Worm (Caenorhabditis elegans) whole organism, L3 larva: ENCODE measurements around the gene F48E8.3.
A peak's percentile ranks its signal among the peaks of the same experiment; 100 is the strongest.

Source experiments
- R02D3.7 ChIP-seq: fragments of 150-350 bp; optimal IDR thresholded peaks from 2 replicates; lab custom pipeline; 2014; ENCODE audit warnings: missing biosample characterization, missing genetic modification characterization
- ZK546.5 ChIP-seq: sonication (generic microtip); optimal IDR thresholded peaks from 2 replicates; lab custom pipeline; 2017; ENCODE audit warnings: missing biosample characterization, missing genetic modification characterization
- ama-1 ChIP-seq: fragments of 150-350 bp; optimal IDR thresholded peaks from 2 replicates; lab custom pipeline; 2018
- ceh-28 ChIP-seq: fragments of 150-350 bp; optimal IDR thresholded peaks from 2 replicates; lab custom pipeline; 2014; ENCODE audit warnings: missing biosample characterization, missing genetic modification reagents, missing genetic modification characterization
- ceh-82 ChIP-seq: fragments of 150-350 bp; optimal IDR thresholded peaks from 2 replicates; lab custom pipeline; 2014; ENCODE audit warnings: missing biosample characterization, missing genetic modification characterization
- daf-12 ChIP-seq: fragments of 150-350 bp; optimal IDR thresholded peaks from 2 replicates; lab custom pipeline; 2014; ENCODE audit warnings: missing biosample characterization, missing genetic modification reagents, missing genetic modification characterization
- egl-27 ChIP-seq: sonication (generic microtip); optimal IDR thresholded peaks from 4 replicates; lab custom pipeline; 2017; ENCODE audit warnings: missing biosample characterization, missing genetic modification reagents, missing genetic modification characterization
- egl-5 ChIP-seq: fragments of 150-350 bp; optimal IDR thresholded peaks from 2 replicates; lab custom pipeline; 2017; ENCODE audit warnings: missing biosample characterization, missing genetic modification reagents, missing genetic modification characterization, inconsistent platforms
- elt-3 ChIP-seq, 3 experiments: fragments of 150-350 bp in 1 of 3; sonication (generic microtip) in 2 of 3; optimal IDR thresholded peaks; 2 replicates in 2 of 3; 4 replicates in 1 of 3; lab custom pipeline; 2014 to 2017; ENCODE audit warnings: missing biosample characterization in 3 of 3, missing genetic modification characterization in 3 of 3
- eor-1 ChIP-seq, 2 experiments: fragments of 150-350 bp; optimal IDR thresholded peaks; 2 replicates each; lab custom pipeline; 2014 to 2018; ENCODE audit warnings: missing biosample characterization in 2 of 2, missing genetic modification characterization in 2 of 2
- fkh-10 ChIP-seq: sonication (generic microtip); optimal IDR thresholded peaks from 2 replicates; lab custom pipeline; 2017; ENCODE audit warnings: missing biosample characterization, missing genetic modification reagents, missing genetic modification characterization
- fkh-2 ChIP-seq: fragments of 150-350 bp; optimal IDR thresholded peaks from 2 replicates; lab custom pipeline; 2014; ENCODE audit warnings: missing biosample characterization, missing genetic modification reagents, missing genetic modification characterization
- fos-1 ChIP-seq: fragments of 150-350 bp; optimal IDR thresholded peaks from 2 replicates; lab custom pipeline; 2014; ENCODE audit warnings: missing biosample characterization, missing genetic modification characterization
- hmg-11 ChIP-seq: sonication (generic microtip); optimal IDR thresholded peaks from 2 replicates; lab custom pipeline; 2016; ENCODE audit warnings: missing genetic modification characterization, missing compliant biosample characterization
- jun-1 ChIP-seq: fragments of 150-350 bp; optimal IDR thresholded peaks from 2 replicates; lab custom pipeline; 2014; ENCODE audit warnings: missing biosample characterization, missing genetic modification reagents, missing genetic modification characterization
- lin-15B ChIP-seq: fragments of 150-350 bp; optimal IDR thresholded peaks from 2 replicates; lab custom pipeline; 2014; ENCODE audit warnings: missing biosample characterization, missing genetic modification characterization
- lin-39 ChIP-seq: fragments of 150-350 bp; optimal IDR thresholded peaks from 2 replicates; lab custom pipeline; 2018; ENCODE audit warnings: missing biosample characterization, missing genetic modification reagents, missing genetic modification characterization
- mml-1 ChIP-seq: fragments of 150-350 bp; sonication (generic microtip); optimal IDR thresholded peaks from 3 replicates; lab custom pipeline; 2014; ENCODE audit warnings: missing biosample characterization, missing genetic modification characterization
- nfya-1 ChIP-seq: sonication (generic microtip); optimal IDR thresholded peaks from 2 replicates; lab custom pipeline; 2017; ENCODE audit warnings: missing genetic modification characterization, mild to moderate bottlenecking, missing compliant biosample characterization, antibody characterized with exemption, moderate library complexity; ENCODE audit not compliant: insufficient read depth
- nhr-11 ChIP-seq: fragments of 150-350 bp; optimal IDR thresholded peaks from 2 replicates; lab custom pipeline; 2014; ENCODE audit warnings: missing biosample characterization, missing genetic modification characterization
- nhr-23 ChIP-seq: fragments of 150-350 bp; optimal IDR thresholded peaks from 2 replicates; lab custom pipeline; 2014; ENCODE audit warnings: missing biosample characterization, missing genetic modification reagents, missing genetic modification characterization
- nhr-25 ChIP-seq: sonication (generic microtip); optimal IDR thresholded peaks from 2 replicates; lab custom pipeline; 2017; ENCODE audit warnings: missing biosample characterization, missing genetic modification characterization
- nhr-67 ChIP-seq: fragments of 150-350 bp; optimal IDR thresholded peaks from 2 replicates; lab custom pipeline; 2014; ENCODE audit warnings: missing biosample characterization, missing genetic modification characterization
- pha-4 ChIP-seq: fragments of 150-350 bp; optimal IDR thresholded peaks from 2 replicates; lab custom pipeline; 2014; ENCODE audit warnings: missing biosample characterization, missing genetic modification reagents, missing genetic modification characterization
- sea-2 ChIP-seq: fragments of 150-350 bp; sonication (generic microtip); optimal IDR thresholded peaks from 4 replicates; lab custom pipeline; 2014; ENCODE audit warnings: missing biosample characterization, missing genetic modification reagents, missing genetic modification characterization
- skn-1 ChIP-seq: fragments of 150-350 bp; optimal IDR thresholded peaks from 2 replicates; lab custom pipeline; 2014; ENCODE audit warnings: missing biosample characterization, missing genetic modification characterization
- unc-39 ChIP-seq: sonication (generic microtip); optimal IDR thresholded peaks from 4 replicates; lab custom pipeline; 2017; ENCODE audit warnings: missing biosample characterization, missing genetic modification characterization
- unc-62 ChIP-seq: fragments of 150-350 bp; sonication (generic microtip); optimal IDR thresholded peaks from 4 replicates; lab custom pipeline; 2014; ENCODE audit warnings: missing biosample characterization, missing genetic modification reagents, missing genetic modification characterization
- zag-1 ChIP-seq: fragments of 150-350 bp; optimal IDR thresholded peaks from 2 replicates; lab custom pipeline; 2014; ENCODE audit warnings: missing biosample characterization, missing genetic modification characterization
- ztf-11 ChIP-seq: fragments of 150-350 bp; optimal IDR thresholded peaks from 2 replicates; lab custom pipeline; 2014; ENCODE audit warnings: missing biosample characterization, missing genetic modification characterization
- ztf-4 ChIP-seq: fragments of 150-350 bp; optimal IDR thresholded peaks from 2 replicates; lab custom pipeline; 2014; ENCODE audit warnings: missing biosample characterization, missing genetic modification characterization

Gene F48E8.3

DNA sequence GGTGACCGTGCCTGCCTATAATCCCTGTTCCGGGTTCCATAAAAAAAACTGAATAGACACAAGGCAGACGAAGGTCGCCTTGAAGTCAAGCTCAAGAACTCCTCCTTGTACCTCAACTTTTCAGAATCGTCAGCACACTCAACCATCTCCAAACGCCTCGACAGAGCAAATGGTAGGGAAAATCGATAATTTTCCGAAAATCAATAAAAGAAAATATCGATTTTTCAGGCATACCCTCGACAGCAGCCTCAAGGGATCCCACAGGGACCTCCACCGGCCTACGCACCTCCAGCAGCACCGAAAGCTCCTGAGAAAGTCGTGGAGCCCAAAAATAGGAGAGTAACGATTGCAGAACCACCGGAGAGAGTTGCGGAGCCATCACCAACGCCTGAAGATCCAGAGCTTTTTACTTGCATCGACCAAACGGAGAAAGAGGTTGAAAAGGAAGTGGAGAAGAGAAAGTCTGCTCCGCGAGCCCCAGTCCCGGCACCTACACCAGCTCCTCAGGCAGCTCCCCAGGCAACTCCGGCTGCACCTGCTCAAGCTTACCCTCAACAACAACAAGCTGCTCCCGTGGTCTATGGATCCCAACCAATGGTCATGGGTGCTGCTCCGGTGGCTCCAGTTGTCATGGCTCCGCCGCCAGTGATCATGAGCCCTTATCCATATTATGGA, 18.5 kb downstream of the F48E8.3 start:
- TF ChIP-seq eor-1 (tag; optimal IDR thresholded peaks at IDR 0.05; lab: Kevin White, UChicago), result no peak
- TF ChIP-seq ceh-28, result peak; percentile 51
- TF ChIP-seq unc-62 (GFP tag; lab: Kevin White, UChicago), result no peak
- no peak for TF ChIP-seq pha-4 (tag; lab: Kevin White, UChicago)

DNA sequence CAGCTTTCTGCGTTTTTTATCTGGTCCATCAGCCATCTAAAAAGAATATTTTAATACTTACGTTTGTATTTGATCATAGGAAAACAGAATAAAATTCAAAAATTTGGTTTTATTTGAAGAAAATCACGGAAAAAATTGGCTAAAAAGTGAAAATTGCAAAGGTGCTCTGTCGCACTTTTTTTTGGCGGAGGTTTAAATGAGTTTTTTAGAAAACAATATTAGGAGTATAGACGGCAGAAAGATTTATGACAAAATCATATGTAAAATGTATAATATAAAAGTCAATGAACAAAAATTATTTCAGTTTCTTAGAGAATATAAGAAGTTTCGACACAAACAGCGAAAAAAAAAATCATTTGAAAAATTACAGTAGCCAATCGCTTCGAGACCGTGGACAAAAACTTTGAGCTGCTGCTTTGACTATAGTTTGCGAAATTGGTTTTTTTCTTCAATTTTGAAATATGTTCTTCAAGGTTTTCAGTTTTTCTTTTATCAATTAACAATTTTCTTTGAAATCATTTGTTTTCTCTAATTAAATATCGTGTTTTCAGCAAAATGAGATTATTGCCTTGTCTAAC, 22.6 kb downstream of the F48E8.3 start, which contains the start of the genes R02F2.7 and R02F2.4:
R02F2.7 (minus strand) TSS at position 36 of the 578 bp plus-strand sequence.
R02F2.4 (plus strand) TSS at position 552 of the 578 bp plus-strand sequence.
- TF ChIP-seq nhr-23 (tag; lab: Kevin White, UChicago) (peak; percentile 23), nfya-1 (tag; lab: Kevin White, UChicago) (peak; percentile 2), lin-15B (tag; lab: Kevin White, UChicago) (peak; percentile 12), fkh-10 (GFP tag; lab: Kevin White, UChicago) (no peak)

DNA sequence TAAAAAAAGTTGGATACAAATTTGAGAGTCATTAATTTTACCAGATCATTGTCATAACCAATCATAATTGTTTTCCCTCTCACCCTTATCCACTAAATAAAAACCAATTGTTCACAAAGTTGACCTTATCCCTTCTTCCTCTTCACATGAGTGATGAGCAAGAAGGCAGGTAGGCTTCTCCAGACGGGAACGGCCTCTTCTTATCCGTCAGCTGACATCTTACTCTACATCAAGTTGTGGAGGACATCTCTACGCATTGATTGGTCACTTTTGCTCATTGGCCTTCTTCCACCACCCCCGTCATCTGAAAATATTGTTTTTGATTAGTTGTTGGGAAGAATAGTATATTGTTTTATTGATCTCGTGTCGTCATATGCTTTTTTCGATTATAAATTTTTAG, 25.2 kb downstream of the F48E8.3 start:
- TF ChIP-seq nfya-1 (tag; lab: Kevin White, UChicago) (peak; percentile 54), mml-1 (tag; lab: Kevin White, UChicago) (no peak)

DNA sequence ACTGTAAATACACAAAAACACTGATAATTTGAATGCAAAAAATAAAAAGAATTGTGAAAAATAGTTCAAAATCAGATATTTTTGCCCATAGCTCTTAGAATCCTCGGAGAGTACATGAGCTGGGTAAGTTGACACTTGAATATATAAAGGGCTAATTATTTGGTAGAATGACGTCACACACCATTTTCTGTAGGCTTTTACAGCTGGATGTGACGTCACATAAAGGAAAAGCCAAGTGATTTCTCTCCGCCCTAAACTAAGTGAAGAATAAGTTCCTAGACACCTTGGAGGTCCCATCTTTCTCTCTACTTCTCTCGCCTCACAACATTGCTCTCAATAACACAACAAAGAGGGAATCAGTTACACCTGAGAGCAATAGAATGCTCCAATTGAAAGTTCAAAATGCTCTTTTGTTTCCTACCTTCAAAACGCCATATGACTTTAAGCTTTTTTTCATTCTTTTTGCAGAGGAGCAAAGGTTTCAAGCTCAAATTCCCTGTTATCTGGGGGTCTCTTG, 26.0 kb downstream of the F48E8.3 start, which contains the start of gene osg-1:
osg-1 (plus strand) TSS at position 467 of the 517 bp plus-strand sequence.
- TF ChIP-seq hmg-11 (tag; lab: Kevin White, UChicago) (no peak), unc-62 (GFP tag; lab: Kevin White, UChicago) (no peak), fkh-2 (tag; lab: Kevin White, UChicago) (no peak), egl-5 (tag; lab: Kevin White, UChicago) (no peak), egl-27 (tag; lab: Kevin White, UChicago) (no peak), daf-12 (tag; lab: Kevin White, UChicago) (no peak), nhr-11 (tag; lab: Kevin White, UChicago) (no peak), fkh-10 (GFP tag; lab: Kevin White, UChicago) (no peak), unc-39 (tag; lab: Kevin White, UChicago) (no peak), ZK546.5 (no peak), R02D3.7 (tag; lab: Kevin White, UChicago) (no peak), ztf-11 (tag; lab: Kevin White, UChicago) (no peak), nhr-67 (tag; lab: Kevin White, UChicago) (no peak), ama-1 (no peak)
- TF ChIP-seq, all 47 proteins: peak for 0

DNA sequence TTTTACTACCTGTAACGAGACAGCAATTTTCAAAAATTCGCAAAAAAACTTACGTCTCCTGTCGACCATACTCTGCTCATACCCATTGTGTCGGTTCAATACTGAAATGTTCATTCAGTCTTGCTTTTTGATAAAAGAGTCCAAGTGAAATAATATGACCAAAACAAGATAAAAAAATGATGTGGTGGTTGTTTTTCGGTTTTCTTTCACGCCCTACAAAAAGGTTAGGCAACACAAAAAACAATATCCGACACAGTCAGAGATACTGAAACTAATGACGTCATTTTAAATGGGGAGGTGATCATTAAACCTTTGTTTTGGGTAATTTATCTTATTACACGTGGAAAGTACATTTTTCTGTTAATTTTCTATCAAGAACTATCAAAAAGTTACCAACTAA, 34.0 kb downstream of the F48E8.3 start, which contains the start of gene R02F2.8:
R02F2.8 (minus strand) TSS at position 101 of the 400 bp plus-strand sequence.
- TF ChIP-seq elt-3 (tag; optimal IDR thresholded peaks at IDR 0.05; lab: Kevin White, UChicago), result no peak
- no peak for TF ChIP-seq ZK546.5
- no peak for TF ChIP-seq fos-1 (tag; lab: Kevin White, UChicago)
- no peak for TF ChIP-seq unc-39 (tag; lab: Kevin White, UChicago)
- TF ChIP-seq skn-1 (tag; lab: Kevin White, UChicago), result no peak
- no peak for TF ChIP-seq daf-12 (tag; lab: Kevin White, UChicago)
- TF ChIP-seq ztf-4 (tag; lab: Kevin White, UChicago), result no peak
- no peak for TF ChIP-seq sea-2 (GFP tag; lab: Kevin White, UChicago)
- TF ChIP-seq ztf-11 (tag; lab: Kevin White, UChicago), result no peak
- no peak for TF ChIP-seq ama-1
- TF ChIP-seq nhr-25 (tag; lab: Kevin White, UChicago), result no peak
- no peak for TF ChIP-seq ceh-82
- no peak for TF ChIP-seq zag-1 (tag; lab: Kevin White, UChicago)
- TF ChIP-seq nhr-23 (tag; lab: Kevin White, UChicago), result no peak
- TF ChIP-seq lin-39 (tag; lab: Kevin White, UChicago), result no peak
- TF ChIP-seq jun-1 (tag; lab: Kevin White, UChicago), result no peak
